Worm (Caenorhabditis elegans): ENCODE results near the gene arx-3.

Gene arx-3

DNA sequence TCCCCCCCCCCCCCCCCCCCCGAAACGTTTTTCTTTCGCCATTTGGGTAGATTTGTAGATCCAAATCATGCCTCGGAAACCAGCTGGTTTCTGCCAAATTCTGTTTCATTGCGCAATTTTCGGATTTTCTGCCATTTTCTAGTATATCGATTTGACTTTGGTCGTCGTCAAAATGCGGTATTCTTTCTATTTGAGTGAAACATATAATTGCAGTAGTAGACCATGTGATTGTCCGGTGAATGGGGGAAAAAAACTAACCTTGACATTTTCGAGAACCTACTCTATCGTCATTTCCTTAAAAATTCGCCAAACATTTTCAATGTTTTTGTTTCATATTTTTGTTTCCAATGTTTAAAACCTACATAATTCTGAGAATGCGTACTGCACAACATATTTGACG is 42.6 kb downstream of the arx-3 start:
- TF ChIP-seq C38D4.7 (GFP tag; optimal IDR thresholded peaks at IDR 0.05) (no peak), lin-11 (tag; optimal IDR thresholded peaks at IDR 0.05) (no peak), eyg-1 (tag; optimal IDR thresholded peaks at IDR 0.05) (no peak), ref-2 (tag; optimal IDR thresholded peaks at IDR 0.05) (no peak), ttx-3 (tag; optimal IDR thresholded peaks at IDR 0.05) (no peak), ceh-18 (tag; optimal IDR thresholded peaks at IDR 0.05) (no peak), npax-4 (tag; optimal IDR thresholded peaks at IDR 0.05) (no peak), ahr-1 (tag; optimal IDR thresholded peaks at IDR 0.05) (no peak)

DNA sequence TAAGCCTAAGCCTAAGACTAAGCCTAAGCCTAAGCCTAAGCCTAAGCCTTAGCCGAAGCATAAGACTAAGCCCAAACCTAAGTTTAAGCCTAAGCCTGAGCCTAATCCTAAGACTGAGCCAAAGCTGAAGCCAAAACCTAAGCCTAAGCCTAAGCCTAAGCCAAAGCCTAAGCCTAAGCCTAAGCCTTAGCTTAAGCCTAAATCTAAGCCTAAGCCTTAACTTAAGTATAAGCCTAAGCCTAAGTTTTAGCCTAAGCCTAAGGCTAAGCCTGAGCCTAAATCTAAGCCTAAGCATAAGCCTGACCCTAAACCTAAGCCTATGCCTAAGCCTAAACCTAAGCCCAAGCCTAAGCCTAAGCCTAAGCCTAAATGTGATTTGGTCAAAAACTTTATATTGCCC is 43.1 kb downstream of the arx-3 start:
- TF ChIP-seq ceh-14 (tag; optimal IDR thresholded peaks at IDR 0.05) (no peak), nhr-11 (tag; optimal IDR thresholded peaks at IDR 0.05) (no peak), dve-1 (tag; optimal IDR thresholded peaks at IDR 0.05) (peak; percentile 86), rnt-1 (tag; optimal IDR thresholded peaks at IDR 0.05) (no peak)

ce11 chrIII:12014503-12014902 is 43.8 kb downstream of the arx-3 start:
- no peak for TF ChIP-seq hlh-13 (GFP tag; optimal IDR thresholded peaks at IDR 0.05)
- no peak for TF ChIP-seq ceh-14 (tag; optimal IDR thresholded peaks at IDR 0.05)
- TF ChIP-seq elt-2 (tag; optimal IDR thresholded peaks at IDR 0.05): no peak
- TF ChIP-seq T23F11.4 (GFP tag; optimal IDR thresholded peaks at IDR 0.05): no peak
- TF ChIP-seq ama-1 (optimal IDR thresholded peaks at IDR 0.05): no peak
- no peak for TF ChIP-seq unc-55 (GFP tag; optimal IDR thresholded peaks at IDR 0.05)
- no peak for TF ChIP-seq nhr-11 (tag; optimal IDR thresholded peaks at IDR 0.05)
- no peak for TF ChIP-seq C08G9.2 (tag; optimal IDR thresholded peaks at IDR 0.05)
- TF ChIP-seq unc-42 (tag; optimal IDR thresholded peaks at IDR 0.05): no peak
- TF ChIP-seq dve-1 (tag; optimal IDR thresholded peaks at IDR 0.05): no peak
- TF ChIP-seq nhr-232 (tag; optimal IDR thresholded peaks at IDR 0.05): no peak
- no peak for TF ChIP-seq ets-4 (tag; optimal IDR thresholded peaks at IDR 0.05)
- no peak for TF ChIP-seq hlh-8 (tag; optimal IDR thresholded peaks at IDR 0.05)
- TF ChIP-seq ceh-6 (GFP tag; optimal IDR thresholded peaks at IDR 0.05): no peak
- TF ChIP-seq dmd-4 (tag; optimal IDR thresholded peaks at IDR 0.05; ENCODE audit: borderline replicate concordance): no peak
- no peak for TF ChIP-seq pag-3 (tag; optimal IDR thresholded peaks at IDR 0.05; ENCODE audit: borderline replicate concordance)
- no peak for TF ChIP-seq ceh-2 (tag; optimal IDR thresholded peaks at IDR 0.05)
- no peak for TF ChIP-seq ttx-3 (tag; optimal IDR thresholded peaks at IDR 0.05)
- TF ChIP-seq ztf-16 (tag; optimal IDR thresholded peaks at IDR 0.05): no peak

DNA sequence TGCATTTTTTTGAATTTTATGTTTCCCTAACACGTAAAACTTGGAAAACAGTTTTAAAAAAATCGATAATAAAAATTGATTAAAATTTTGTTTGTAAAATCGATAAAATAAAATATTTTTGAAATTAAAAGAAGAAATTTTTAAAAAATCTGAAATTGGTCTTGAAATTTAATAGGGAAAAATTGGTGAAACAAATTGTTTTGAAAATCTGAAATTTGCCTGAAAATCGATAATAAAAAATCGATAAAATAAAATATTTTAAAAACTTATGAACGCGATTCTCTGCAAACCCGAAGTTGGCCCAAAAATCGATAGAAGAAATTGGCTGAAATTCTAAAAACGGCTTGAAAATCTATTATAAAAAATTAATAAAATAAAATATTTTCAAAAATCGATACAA is 44.5 kb downstream of the arx-3 start:
- TF ChIP-seq eyg-1 (tag; optimal IDR thresholded peaks at IDR 0.05) (no peak), pqm-1 (tag; optimal IDR thresholded peaks at IDR 0.05) (no peak), nfya-1 (tag; optimal IDR thresholded peaks at IDR 0.05) (no peak), odd-2 (tag; optimal IDR thresholded peaks at IDR 0.05) (no peak), hlh-15 (tag; optimal IDR thresholded peaks at IDR 0.05) (no peak), ahr-1 (tag; optimal IDR thresholded peaks at IDR 0.05) (no peak), pat-9 (tag; optimal IDR thresholded peaks at IDR 0.05) (no peak), sox-4 (tag; optimal IDR thresholded peaks at IDR 0.05) (no peak), ceh-18 (tag; optimal IDR thresholded peaks at IDR 0.05) (no peak), syd-9 (tag; optimal IDR thresholded peaks at IDR 0.05) (no peak), ceh-45 (GFP tag; IDR thresholded peaks at IDR 0.05) (no peak), pros-1 (tag; optimal IDR thresholded peaks at IDR 0.05) (no peak), ttx-3 (tag; optimal IDR thresholded peaks at IDR 0.05) (no peak), rnt-1 (tag; optimal IDR thresholded peaks at IDR 0.05) (no peak), hlh-6 (tag; optimal IDR thresholded peaks at IDR 0.05) (no peak), dve-1 (tag; optimal IDR thresholded peaks at IDR 0.05) (no peak)

Measured in whole organism, late embryonic.